Worm (Caenorhabditis elegans) whole organism, mixed stage, embryonic: ENCODE data around the gene rsp-4.
A peak's percentile ranks its signal among the peaks of the same experiment; 100 is the strongest.

ENCODE experiments used
- M03D4.4 ChIP-seq: sonication (generic microtip); optimal IDR thresholded peaks from 2 replicates; lab custom pipeline; 2017; ENCODE audit warnings: mild to moderate bottlenecking, missing genetic modification characterization, missing compliant biosample characterization
- bed-3 ChIP-seq: fragments of 200-800 bp; sonication (Bioruptor generic); optimal IDR thresholded peaks from 3 replicates; lab custom pipeline; 2018; ENCODE audit warnings: mild to moderate bottlenecking, missing genetic modification characterization, moderate library complexity, missing compliant biosample characterization
- blmp-1 ChIP-seq: fragments of 150-350 bp; optimal IDR thresholded peaks from 2 replicates; lab custom pipeline; 2014; ENCODE audit warnings: missing biosample characterization, missing genetic modification characterization
- ceh-39 ChIP-seq: fragments of 150-350 bp; optimal IDR thresholded peaks from 2 replicates; lab custom pipeline; 2014; ENCODE audit warnings: missing biosample characterization, missing genetic modification characterization
- ceh-83 ChIP-seq: fragments of 200-800 bp; sonication (Bioruptor generic); optimal IDR thresholded peaks from 2 replicates; lab custom pipeline; 2018; ENCODE audit warnings: mild to moderate bottlenecking, missing genetic modification characterization, missing compliant biosample characterization
- ces-1 ChIP-seq: fragments of 150-350 bp; optimal IDR thresholded peaks from 2 replicates; lab custom pipeline; 2014; ENCODE audit warnings: missing biosample characterization, missing genetic modification reagents, missing genetic modification characterization
- cnd-1 ChIP-seq: fragments of 200-800 bp; sonication (Bioruptor generic); optimal IDR thresholded peaks from 2 replicates; lab custom pipeline; 2018; ENCODE audit warnings: mild to moderate bottlenecking, missing genetic modification characterization, missing compliant biosample characterization
- drap-1 ChIP-seq: fragments of 200-800 bp; sonication (Bioruptor generic); optimal IDR thresholded peaks from 3 replicates; lab custom pipeline; 2018; ENCODE audit warnings: mild to moderate bottlenecking, missing genetic modification characterization, missing compliant biosample characterization
- elt-1 ChIP-seq: sonication (generic microtip); optimal IDR thresholded peaks from 2 replicates; lab custom pipeline; 2017; ENCODE audit warnings: missing genetic modification characterization, mild to moderate bottlenecking, missing compliant biosample characterization, antibody characterized with exemption, moderate library complexity, borderline replicate concordance; ENCODE audit not compliant: insufficient read depth
- elt-3 ChIP-seq: fragments of 150-350 bp; optimal IDR thresholded peaks from 2 replicates; lab custom pipeline; 2014; ENCODE audit warnings: missing biosample characterization, missing genetic modification characterization
- flh-1 ChIP-seq: fragments of 200-800 bp; sonication (Bioruptor generic); optimal IDR thresholded peaks from 2 replicates; lab custom pipeline; 2018; ENCODE audit warnings: mild to moderate bottlenecking, missing genetic modification characterization, moderate library complexity, missing compliant biosample characterization
- ham-2 ChIP-seq: fragments of 200-800 bp; sonication (Bioruptor generic); optimal IDR thresholded peaks from 2 replicates; lab custom pipeline; 2018; ENCODE audit warnings: mild to moderate bottlenecking, missing genetic modification characterization, missing compliant biosample characterization
- hlh-1 ChIP-seq: fragments of 150-350 bp; optimal IDR thresholded peaks from 2 replicates; lab custom pipeline; 2014; ENCODE audit warnings: missing biosample characterization, missing genetic modification reagents, missing genetic modification characterization
- lin-13 ChIP-seq: fragments of 150-350 bp; optimal IDR thresholded peaks from 2 replicates; lab custom pipeline; 2014; ENCODE audit warnings: missing biosample characterization, missing genetic modification characterization
- lin-32 ChIP-seq: fragments of 200-800 bp; sonication (Bioruptor generic); optimal IDR thresholded peaks from 2 replicates; lab custom pipeline; 2018; ENCODE audit warnings: mild to moderate bottlenecking, missing genetic modification characterization, missing compliant biosample characterization
- lsy-2 ChIP-seq: fragments of 150-350 bp; optimal IDR thresholded peaks from 2 replicates; lab custom pipeline; 2014; ENCODE audit warnings: missing biosample characterization, missing genetic modification characterization
- mep-1 ChIP-seq: fragments of 150-350 bp; optimal IDR thresholded peaks from 2 replicates; lab custom pipeline; 2017; ENCODE audit warnings: missing biosample characterization, missing genetic modification reagents, missing genetic modification characterization, inconsistent platforms
- mls-2 ChIP-seq: sonication (generic microtip); optimal IDR thresholded peaks from 2 replicates; lab custom pipeline; 2016; ENCODE audit warnings: mild to moderate bottlenecking, missing genetic modification characterization, moderate library complexity, missing compliant biosample characterization
- nhr-12 ChIP-seq: fragments of 150-350 bp; optimal IDR thresholded peaks from 2 replicates; lab custom pipeline; 2014; ENCODE audit warnings: missing biosample characterization, missing genetic modification characterization
- nhr-2 ChIP-seq: fragments of 150-350 bp; optimal IDR thresholded peaks from 2 replicates; lab custom pipeline; 2014; ENCODE audit warnings: missing biosample characterization, missing genetic modification characterization
- nhr-237 ChIP-seq: fragments of 150-350 bp; optimal IDR thresholded peaks from 2 replicates; lab custom pipeline; 2014; ENCODE audit warnings: missing biosample characterization, missing genetic modification characterization
- nhr-28 ChIP-seq: fragments of 150-350 bp; optimal IDR thresholded peaks from 2 replicates; lab custom pipeline; 2014; ENCODE audit warnings: missing biosample characterization, missing genetic modification characterization
- pha-4 ChIP-seq: fragments of 150-350 bp; optimal IDR thresholded peaks from 2 replicates; lab custom pipeline; 2018; ENCODE audit warnings: missing biosample characterization, missing genetic modification reagents, missing genetic modification characterization
- sem-2 ChIP-seq: fragments of 200-800 bp; sonication (Bioruptor generic); optimal IDR thresholded peaks from 2 replicates; lab custom pipeline; 2018; ENCODE audit warnings: mild to moderate bottlenecking, missing genetic modification characterization, missing compliant biosample characterization
- snpc-4 ChIP-seq: fragments of 150-350 bp; optimal IDR thresholded peaks from 2 replicates; lab custom pipeline; 2014; ENCODE audit warnings: missing biosample characterization, missing genetic modification characterization
- sptf-1 ChIP-seq: sonication (generic microtip); optimal IDR thresholded peaks from 2 replicates; lab custom pipeline; 2017; ENCODE audit warnings: mild to moderate bottlenecking, missing genetic modification characterization, moderate library complexity, missing compliant biosample characterization
- tbx-8 ChIP-seq: fragments of 200-800 bp; sonication (Bioruptor generic); optimal IDR thresholded peaks from 2 replicates; lab custom pipeline; 2018; ENCODE audit warnings: mild to moderate bottlenecking, missing genetic modification characterization, moderate library complexity, missing compliant biosample characterization
- unc-120 ChIP-seq: sonication (generic microtip); optimal IDR thresholded peaks from 2 replicates; lab custom pipeline; 2017; ENCODE audit warnings: missing genetic modification characterization, missing compliant biosample characterization; ENCODE audit not compliant: poor library complexity, severe bottlenecking
- unc-39 ChIP-seq: fragments of 150-350 bp; optimal IDR thresholded peaks from 2 replicates; lab custom pipeline; 2014; ENCODE audit warnings: missing biosample characterization, missing genetic modification characterization
- unc-62 ChIP-seq: fragments of 150-350 bp; optimal IDR thresholded peaks from 2 replicates; lab custom pipeline; 2014; ENCODE audit warnings: missing biosample characterization, missing genetic modification reagents, missing genetic modification characterization
- zip-8 ChIP-seq: fragments of 150-350 bp; optimal IDR thresholded peaks from 2 replicates; lab custom pipeline; 2014; ENCODE audit warnings: missing biosample characterization, missing genetic modification characterization
- ztf-11 ChIP-seq: fragments of 150-350 bp; optimal IDR thresholded peaks from 2 replicates; lab custom pipeline; 2014; ENCODE audit warnings: missing biosample characterization, missing genetic modification characterization

The rsp-4 gene

ce11 chrII:5387217-5387616 lies 1.4 kb downstream of the rsp-4 start, which contains the start of gene ccpp-6:
Gene ccpp-6, minus strand, starts transcription at chrII:5387317.
- TF ChIP-seq unc-62 (GFP tag; lab: Kevin White, UChicago) = no peak
- TF ChIP-seq unc-120 (tag; lab: Kevin White, UChicago) = no peak
- TF ChIP-seq nhr-28 = no peak
- TF ChIP-seq pha-4 (tag; lab: Kevin White, UChicago) = no peak
- TF ChIP-seq ztf-11 (tag; lab: Kevin White, UChicago) = no peak
- no peak for TF ChIP-seq ham-2 (GFP tag; lab: Kevin White, UChicago)
- no peak for TF ChIP-seq bed-3 (GFP tag; lab: Kevin White, UChicago)
- TF ChIP-seq ceh-39 (tag; lab: Kevin White, UChicago) = no peak
- no peak for TF ChIP-seq nhr-2
- no peak for TF ChIP-seq elt-3 (tag; lab: Kevin White, UChicago)

DNA sequence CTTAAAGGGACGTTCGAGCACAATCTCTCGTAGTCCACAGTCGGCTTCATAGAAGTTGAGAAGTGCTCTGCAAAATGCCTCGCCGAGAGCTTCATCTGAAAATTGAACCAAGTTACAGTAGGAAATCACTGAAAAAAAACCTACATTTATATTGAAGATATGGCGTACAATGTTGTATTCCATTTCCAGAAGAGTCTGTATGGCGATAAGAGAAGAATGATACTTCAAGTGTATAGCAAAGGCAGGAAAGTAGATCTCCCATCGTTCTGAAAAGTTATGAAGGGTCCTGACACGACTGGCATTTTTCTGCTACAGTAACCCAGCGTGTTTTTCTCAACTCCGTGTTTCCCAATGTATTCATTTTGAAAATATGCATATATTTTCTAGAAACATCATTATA lies 4.4 kb downstream of the rsp-4 start:
- no peak for TF ChIP-seq mls-2 (tag; lab: Kevin White, UChicago)
- TF ChIP-seq tbx-8 (GFP tag; lab: Kevin White, UChicago) = no peak
- no peak for TF ChIP-seq sptf-1
- TF ChIP-seq flh-1 (GFP tag; lab: Kevin White, UChicago) = no peak
- no peak for TF ChIP-seq unc-39 (tag; lab: Kevin White, UChicago)
- no peak for TF ChIP-seq nhr-237 (tag; lab: Kevin White, UChicago)
- no peak for TF ChIP-seq snpc-4

- TF ChIP-seq mep-1 (tag; lab: Kevin White, UChicago) = peak; percentile 47
- TF ChIP-seq sptf-1 = peak; percentile 20
- peak; percentile 90 for TF ChIP-seq nhr-2
- TF ChIP-seq ztf-11 (tag; lab: Kevin White, UChicago) = no peak
- peak; percentile 57 for TF ChIP-seq ham-2 (GFP tag; lab: Kevin White, UChicago)
- no peak for TF ChIP-seq drap-1 (GFP tag; lab: Kevin White, UChicago)
- TF ChIP-seq cnd-1 (tag; lab: Kevin White, UChicago) = peak; percentile 24
- peak; percentile 2 for TF ChIP-seq lsy-2
- TF ChIP-seq nhr-237 (tag; lab: Kevin White, UChicago) = peak; percentile 32
Observed at ce11 chrII:5379614-5380077, 9.0 kb downstream of the rsp-4 start, which contains the start of gene pkc-3. Gene pkc-3, plus strand, starts transcription at chrII:5380027.

DNA sequence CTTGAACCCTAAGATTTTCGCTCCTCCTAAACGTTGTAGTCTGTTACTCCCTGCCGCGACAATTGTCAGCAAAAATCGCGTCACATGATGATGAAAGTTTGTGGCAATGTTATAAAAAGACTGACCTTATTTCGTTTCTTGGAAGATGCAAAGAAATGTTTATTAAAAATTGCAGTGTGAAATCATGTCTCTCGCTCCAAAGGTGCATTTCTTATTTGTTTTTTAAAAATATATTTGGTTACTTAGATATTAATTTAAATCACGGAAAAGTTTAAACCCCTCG lies 10.5 kb downstream of the rsp-4 start:
- TF ChIP-seq sptf-1 = no peak
- no peak for TF ChIP-seq nhr-12
- no peak for TF ChIP-seq unc-39 (tag; lab: Kevin White, UChicago)
- TF ChIP-seq sem-2 (GFP tag; lab: Kevin White, UChicago) = no peak
- no peak for TF ChIP-seq mls-2 (tag; lab: Kevin White, UChicago)
- no peak for TF ChIP-seq blmp-1 (tag; lab: Kevin White, UChicago)
- TF ChIP-seq ceh-39 (tag; lab: Kevin White, UChicago) = no peak
- no peak for TF ChIP-seq lsy-2
- TF ChIP-seq hlh-1 = no peak
- TF ChIP-seq drap-1 (GFP tag; lab: Kevin White, UChicago) = no peak
- TF ChIP-seq ceh-83 (GFP tag; lab: Kevin White, UChicago) = no peak

- TF ChIP-seq M03D4.4 (tag; lab: Kevin White, UChicago) (no peak), lsy-2 (peak; percentile 70)
Observed at ce11 chrII:5377467-5378238, 11.0 kb downstream of the rsp-4 start, which contains the start of gene prdx-2. Gene prdx-2, plus strand, starts transcription at chrII:5378195.

DNA sequence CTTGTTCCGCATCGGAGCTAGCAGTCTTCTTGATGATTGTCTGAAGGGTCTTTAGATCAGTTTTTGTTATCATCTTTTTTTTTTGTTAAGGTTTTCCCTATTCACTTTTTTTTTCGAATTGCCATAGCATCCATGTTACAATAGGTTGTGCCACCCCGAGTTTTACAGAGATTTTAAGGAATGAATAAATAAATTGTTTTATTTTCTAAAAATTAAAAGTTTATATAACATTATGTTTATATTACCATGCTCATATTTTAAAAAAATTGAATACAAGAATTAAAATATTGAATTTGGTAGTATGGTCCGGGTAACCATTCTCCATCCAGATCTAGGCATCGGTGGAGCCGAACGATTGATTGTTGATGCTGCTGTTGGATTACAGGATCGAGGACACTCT lies 13.7 kb downstream of the rsp-4 start, which contains the start of gene algn-2:
algn-2 (plus strand) TSS at position 301 of the 400 bp plus-strand sequence.
- TF ChIP-seq ces-1 (GFP tag; lab: Kevin White, UChicago) = no peak
- no peak for TF ChIP-seq nhr-12
- no peak for TF ChIP-seq tbx-8 (GFP tag; lab: Kevin White, UChicago)
- TF ChIP-seq mls-2 (tag; lab: Kevin White, UChicago) = no peak
- TF ChIP-seq lin-32 (GFP tag; lab: Kevin White, UChicago) = no peak
- TF ChIP-seq elt-1 (tag; lab: Kevin White, UChicago) = no peak
- no peak for TF ChIP-seq nhr-2
- TF ChIP-seq M03D4.4 (tag; lab: Kevin White, UChicago) = no peak
- no peak for TF ChIP-seq snpc-4
- TF ChIP-seq sem-2 (GFP tag; lab: Kevin White, UChicago) = no peak
- TF ChIP-seq nhr-237 (tag; lab: Kevin White, UChicago) = no peak
- no peak for TF ChIP-seq pha-4 (tag; lab: Kevin White, UChicago)
- TF ChIP-seq unc-120 (tag; lab: Kevin White, UChicago) = no peak
- TF ChIP-seq sptf-1 = no peak
- no peak for TF ChIP-seq lin-13 (tag; lab: Kevin White, UChicago)
- TF ChIP-seq zip-8 (tag; lab: Kevin White, UChicago) = no peak
- TF ChIP-seq bed-3 (GFP tag; lab: Kevin White, UChicago) = no peak
